Fruit fly (Drosophila melanogaster) whole organism, embryonic: ENCODE measurements around the gene CG17321.
A peak's percentile ranks its signal among the peaks of the same experiment; 100 is the strongest.

ENCODE experiments used
- CG11085 ChIP-seq: fragments of 200-800 bp; sonication (Bioruptor generic); IDR thresholded peaks from 2 replicates; pipeline ENCODE4 v1.3.6; 2022; ENCODE audit warnings: missing biosample characterization, missing genetic modification characterization
- CG11695 ChIP-seq: fragments of 200-800 bp; sonication (Bioruptor generic); IDR thresholded peaks from 3 replicates; pipeline ENCODE4 v1.3.6; 2022; ENCODE audit warnings: missing biosample characterization, missing genetic modification characterization
- CG15011 ChIP-seq: fragments of 200-800 bp; sonication (Bioruptor generic); optimal IDR thresholded peaks from 3 replicates; lab custom pipeline; 2018; ENCODE audit warnings: missing biosample characterization, mild to moderate bottlenecking, missing genetic modification characterization
- CG15601 ChIP-seq: fragments of 200-800 bp; sonication (Bioruptor generic); optimal IDR thresholded peaks from 3 replicates; lab custom pipeline; 2019; ENCODE audit warnings: missing biosample characterization, mild to moderate bottlenecking, missing genetic modification characterization, moderate library complexity
- CG1792 ChIP-seq: fragments of 200-800 bp; sonication (Bioruptor generic); optimal IDR thresholded peaks from 2 replicates; lab custom pipeline; 2016; ENCODE audit warnings: missing biosample characterization, missing genetic modification characterization
- CG2129 ChIP-seq: fragments of 200-800 bp; sonication (Bioruptor generic); IDR thresholded peaks from 2 replicates; pipeline ENCODE4 v1.3.6; 2022; ENCODE audit warnings: missing biosample characterization, missing genetic modification characterization; ENCODE audit not compliant: partially characterized antibody
- CG2202 ChIP-seq: fragments of 200-800 bp; sonication (Bioruptor generic); optimal IDR thresholded peaks from 2 replicates; lab custom pipeline; 2018; ENCODE audit warnings: missing biosample characterization, mild to moderate bottlenecking, missing genetic modification characterization
- CG34376 ChIP-seq: fragments of 200-800 bp; sonication (Bioruptor generic); optimal IDR thresholded peaks from 2 replicates; lab custom pipeline; 2018; ENCODE audit warnings: missing biosample characterization, mild to moderate bottlenecking, missing genetic modification characterization
- CG6683 ChIP-seq: fragments of 200-800 bp; sonication (Bioruptor generic); optimal IDR thresholded peaks from 2 replicates; lab custom pipeline; 2017; ENCODE audit warnings: missing biosample characterization, mild to moderate bottlenecking, missing genetic modification characterization, missing genetic modification reagents
- CG6791 ChIP-seq: fragments of 200-800 bp; sonication (Bioruptor generic); IDR thresholded peaks from 3 replicates; pipeline ENCODE4 v1.3.6; 2022; ENCODE audit warnings: missing biosample characterization, missing genetic modification characterization; ENCODE audit not compliant: partially characterized antibody
- CG6854 ChIP-seq: fragments of 200-800 bp; sonication (Bioruptor generic); optimal IDR thresholded peaks from 3 replicates; lab custom pipeline; 2017; ENCODE audit warnings: missing biosample characterization, mild to moderate bottlenecking, missing genetic modification characterization
- CG7271 ChIP-seq: fragments of 200-800 bp; sonication (Bioruptor generic); optimal IDR thresholded peaks from 2 replicates; lab custom pipeline; 2018; ENCODE audit warnings: missing biosample characterization, mild to moderate bottlenecking, missing genetic modification characterization, moderate library complexity
- CG8388 ChIP-seq: fragments of 200-800 bp; sonication (Bioruptor generic); optimal IDR thresholded peaks from 2 replicates; lab custom pipeline; 2019; ENCODE audit warnings: missing biosample characterization, mild to moderate bottlenecking, missing genetic modification characterization, moderate library complexity
- CG9215 ChIP-seq: fragments of 200-800 bp; sonication (Bioruptor generic); IDR thresholded peaks from 2 replicates; pipeline ENCODE4 v1.3.6; 2022; ENCODE audit warnings: missing biosample characterization, missing genetic modification characterization
- CG9609 ChIP-seq: fragments of 200-800 bp; sonication (Bioruptor generic); optimal IDR thresholded peaks from 3 replicates; lab custom pipeline; 2016; ENCODE audit warnings: missing biosample characterization, missing genetic modification characterization
- CHES-1-like ChIP-seq: fragments of 200-800 bp; sonication (Bioruptor generic); optimal IDR thresholded peaks from 2 replicates; lab custom pipeline; 2016; ENCODE audit warnings: missing biosample characterization, missing genetic modification characterization
- Dek ChIP-seq: fragments of 200-800 bp; sonication (Bioruptor generic); optimal IDR thresholded peaks from 3 replicates; lab custom pipeline; 2019; ENCODE audit warnings: missing biosample characterization, mild to moderate bottlenecking, missing genetic modification characterization, moderate library complexity
- Doc3 ChIP-seq: fragments of 200-800 bp; sonication (Bioruptor generic); IDR thresholded peaks from 3 replicates; pipeline ENCODE4 v1.3.6; 2022; ENCODE audit warnings: missing biosample characterization, missing genetic modification characterization; ENCODE audit not compliant: partially characterized antibody
- ERR ChIP-seq: fragments of 200-800 bp; sonication (Bioruptor generic); optimal IDR thresholded peaks from 2 replicates; lab custom pipeline; 2016; ENCODE audit warnings: missing biosample characterization, missing genetic modification characterization
- Hey ChIP-seq: fragments of 200-800 bp; sonication (Bioruptor generic); optimal IDR thresholded peaks from 3 replicates; lab custom pipeline; 2018; ENCODE audit warnings: missing biosample characterization, mild to moderate bottlenecking, missing genetic modification characterization
- Lpt ChIP-seq: fragments of >200 bp; optimal IDR thresholded peaks from 2 replicates; lab custom pipeline; 2018; ENCODE audit warnings: missing biosample characterization, missing genetic modification characterization
- Meics ChIP-seq: fragments of 200-800 bp; sonication (Bioruptor generic); optimal IDR thresholded peaks from 2 replicates; lab custom pipeline; 2017; ENCODE audit warnings: missing biosample characterization, mild to moderate bottlenecking, missing genetic modification characterization
- NC2α ChIP-seq: fragments of 200-800 bp; sonication (Bioruptor generic); optimal IDR thresholded peaks from 2 replicates; lab custom pipeline; 2016; ENCODE audit warnings: missing biosample characterization, missing genetic modification characterization
- NFAT ChIP-seq: fragments of 200-800 bp; sonication (Bioruptor generic); IDR thresholded peaks from 2 replicates; pipeline ENCODE4 v1.3.6; 2022; ENCODE audit warnings: missing biosample characterization, missing genetic modification characterization
- NK7.1 ChIP-seq: fragments of 200-800 bp; sonication (Bioruptor generic); optimal IDR thresholded peaks from 3 replicates; lab custom pipeline; 2016; ENCODE audit warnings: missing biosample characterization, missing genetic modification characterization
- Nf-YA ChIP-seq: fragments of 200-800 bp; sonication (Bioruptor generic); IDR thresholded peaks from 2 replicates; pipeline ENCODE4 v1.3.6; 2022; ENCODE audit warnings: missing biosample characterization, missing genetic modification characterization
- Nf-YB ChIP-seq: fragments of 200-800 bp; sonication (Bioruptor generic); optimal IDR thresholded peaks from 3 replicates; lab custom pipeline; 2019; ENCODE audit warnings: missing biosample characterization, mild to moderate bottlenecking, missing genetic modification characterization, moderate library complexity
- Optix ChIP-seq: fragments of 200-800 bp; sonication (Bioruptor generic); IDR thresholded peaks from 3 replicates; pipeline ENCODE4 v1.3.6; 2022; ENCODE audit warnings: missing biosample characterization, missing genetic modification characterization
- Ravus ChIP-seq: fragments of 200-800 bp; sonication (Bioruptor generic); IDR thresholded peaks from 2 replicates; pipeline ENCODE4 v1.3.6; 2022; ENCODE audit warnings: missing biosample characterization, missing genetic modification characterization
- Rx ChIP-seq: fragments of 200-800 bp; sonication (Bioruptor generic); IDR thresholded peaks from 2 replicates; pipeline ENCODE4 v1.3.6; 2022; ENCODE audit warnings: missing biosample characterization, missing genetic modification characterization
- Trl ChIP-seq, 3 experiments: fragments of >200 bp in 2 of 3; fragments of 200-800 bp in 1 of 3; sonication (Bioruptor generic) in 1 of 3; optimal IDR thresholded peaks; 2 replicates in 1 of 3; 3 replicates in 2 of 3; lab custom pipeline; 2016 to 2017; ENCODE audit warnings: missing biosample characterization in 1 of 3, missing genetic modification characterization in 1 of 3
- YL-1 ChIP-seq: fragments of 200-800 bp; sonication (Bioruptor generic); optimal IDR thresholded peaks from 3 replicates; lab custom pipeline; 2017; ENCODE audit warnings: missing biosample characterization, mild to moderate bottlenecking, missing genetic modification characterization
- bsh ChIP-seq, 2 experiments: fragments of 200-800 bp; sonication (Bioruptor generic); optimal IDR thresholded peaks; 2 replicates each; lab custom pipeline; 2017 to 2018; ENCODE audit warnings: mild to moderate bottlenecking in 2 of 2, missing biosample characterization in 2 of 2, missing genetic modification characterization in 2 of 2, moderate library complexity in 1 of 2
- cas ChIP-seq: fragments of 200-800 bp; sonication (Bioruptor generic); IDR thresholded peaks from 2 replicates; pipeline ENCODE4 v1.3.6; 2022; ENCODE audit warnings: missing biosample characterization, missing genetic modification characterization
- cato ChIP-seq: fragments of 200-800 bp; sonication (Bioruptor generic); optimal IDR thresholded peaks from 2 replicates; lab custom pipeline; 2016; ENCODE audit warnings: missing biosample characterization, missing genetic modification characterization, borderline replicate concordance
- ci ChIP-seq: fragments of 200-800 bp; sonication (Bioruptor generic); IDR thresholded peaks from 3 replicates; pipeline ENCODE4 v1.3.6; 2022; ENCODE audit warnings: missing biosample characterization, missing genetic modification characterization
- fd96Cb ChIP-seq: fragments of 200-800 bp; sonication (Bioruptor generic); optimal IDR thresholded peaks from 2 replicates; lab custom pipeline; 2018; ENCODE audit warnings: missing biosample characterization, mild to moderate bottlenecking, missing genetic modification characterization, moderate library complexity
- ham ChIP-seq: fragments of 200-800 bp; sonication (Bioruptor generic); IDR thresholded peaks from 2 replicates; pipeline ENCODE4 v1.3.6; 2022; ENCODE audit warnings: missing biosample characterization, missing genetic modification characterization
- her ChIP-seq: fragments of 200-800 bp; sonication (Bioruptor generic); optimal IDR thresholded peaks from 2 replicates; lab custom pipeline; 2016; ENCODE audit warnings: missing biosample characterization, missing genetic modification characterization
- klu ChIP-seq: fragments of 200-800 bp; sonication (Bioruptor generic); IDR thresholded peaks from 2 replicates; pipeline ENCODE4 v1.3.6; 2022; ENCODE audit warnings: missing biosample characterization, missing genetic modification characterization
- nau ChIP-seq: fragments of 200-800 bp; sonication (Bioruptor generic); optimal IDR thresholded peaks from 3 replicates; lab custom pipeline; 2017; ENCODE audit warnings: missing biosample characterization, mild to moderate bottlenecking, missing genetic modification characterization, missing genetic modification reagents
- nom ChIP-seq: fragments of 200-800 bp; sonication (Bioruptor generic); optimal IDR thresholded peaks from 2 replicates; lab custom pipeline; 2017; ENCODE audit warnings: missing biosample characterization, missing genetic modification characterization, mild to moderate bottlenecking, moderate library complexity, missing genetic modification reagents
- pho ChIP-seq: fragments of 200-800 bp; sonication (Bioruptor generic); optimal IDR thresholded peaks from 2 replicates; lab custom pipeline; 2016; ENCODE audit warnings: missing biosample characterization, missing genetic modification characterization
- psq ChIP-seq: fragments of 200-800 bp; sonication (Bioruptor generic); optimal IDR thresholded peaks from 2 replicates; lab custom pipeline; 2017; ENCODE audit warnings: missing biosample characterization, missing genetic modification characterization
- ro ChIP-seq: fragments of 200-800 bp; sonication (Bioruptor generic); IDR thresholded peaks from 2 replicates; pipeline ENCODE4 v1.3.6; 2022; ENCODE audit warnings: missing biosample characterization, missing genetic modification characterization
- row ChIP-seq: fragments of 200-800 bp; sonication (Bioruptor generic); IDR thresholded peaks from 3 replicates; pipeline ENCODE4 v1.3.6; 2022; ENCODE audit warnings: missing biosample characterization, missing genetic modification characterization
- sima ChIP-seq: fragments of 200-800 bp; sonication (Bioruptor generic); optimal IDR thresholded peaks from 2 replicates; lab custom pipeline; 2016; ENCODE audit warnings: missing biosample characterization, missing genetic modification characterization
- sna ChIP-seq: fragments of 200-800 bp; sonication (Bioruptor generic); IDR thresholded peaks from 2 replicates; pipeline ENCODE4 v1.3.6; 2022; ENCODE audit warnings: missing biosample characterization, missing genetic modification characterization; ENCODE audit not compliant: partially characterized antibody
- ssp ChIP-seq: fragments of 200-800 bp; sonication (Bioruptor generic); IDR thresholded peaks from 2 replicates; pipeline ENCODE4 v1.3.6; 2022; ENCODE audit warnings: missing biosample characterization, missing genetic modification characterization
- zen ChIP-seq: fragments of 200-800 bp; sonication (Bioruptor generic); optimal IDR thresholded peaks from 3 replicates; lab custom pipeline; 2018; ENCODE audit warnings: missing biosample characterization, mild to moderate bottlenecking, missing genetic modification characterization, moderate library complexity
- zfh1 ChIP-seq: fragments of 200-800 bp; sonication (Bioruptor generic); IDR thresholded peaks from 3 replicates; pipeline ENCODE4 v1.3.6; 2022; ENCODE audit warnings: missing biosample characterization, missing genetic modification characterization

Gene CG17321

dm6 chr2L:18899862-18900261 lies 54.9 kb downstream of the CG17321 start (continued):
- no peak for TF ChIP-seq Ravus (GFP tag; lab: Robert Waterston, UW)
- no peak for TF ChIP-seq nom (GFP tag; lab: Kevin White, UChicago)
- peak; percentile 68 for TF ChIP-seq row (GFP tag; lab: Robert Waterston, UW)
- no peak for TF ChIP-seq cas
- no peak for TF ChIP-seq NC2α (GFP tag; lab: Kevin White, UChicago)
- TF ChIP-seq ci: peak; percentile 63; the same call in 1 of the 3 replicates
- TF ChIP-seq Rx: no peak; the same call in 1 of the 2 replicates
- no peak for TF ChIP-seq ERR (GFP tag; lab: Kevin White, UChicago)
- no peak for TF ChIP-seq CHES-1-like
- TF ChIP-seq zen (tag; lab: Kevin White, UChicago): peak; percentile 44
- no peak for TF ChIP-seq CG9215 (GFP tag; lab: Robert Waterston, UW)
- TF ChIP-seq ssp (GFP tag; lab: Robert Waterston, UW): no peak
- no peak for TF ChIP-seq CG2129
- no peak for TF ChIP-seq CG15011
- TF ChIP-seq CG6683 (GFP tag; lab: Kevin White, UChicago): no peak
- TF ChIP-seq CG9609 (GFP tag; lab: Kevin White, UChicago): peak; percentile 12
- TF ChIP-seq sima: no peak
- no peak for TF ChIP-seq CG34376 (GFP tag; lab: Kevin White, UChicago)
- TF ChIP-seq ham (GFP tag; lab: Robert Waterston, UW): no peak
- TF ChIP-seq CG1792: no peak
- no peak for TF ChIP-seq her (GFP tag; lab: Kevin White, UChicago)
- peak; percentile 72 for TF ChIP-seq fd96Cb
- TF ChIP-seq CG6854: no peak
- no peak for TF ChIP-seq Meics (GFP tag; lab: Kevin White, UChicago)
- peak; percentile 13 for TF ChIP-seq CG7271
- TF ChIP-seq nau (GFP tag; lab: Kevin White, UChicago): no peak
- TF ChIP-seq Optix: 0 out of 3 replicates have a peak, but pooled peaks have one; percentile 20
- no peak for TF ChIP-seq Lpt (GFP tag; lab: Kevin White, UChicago)
- peak; percentile 61; the same call in 2 of the 3 replicates for TF ChIP-seq zfh1 (GFP tag; lab: Robert Waterston, UW)
- TF ChIP-seq pho (GFP tag; lab: Kevin White, UChicago): no peak
- TF ChIP-seq CG15601 (tag; lab: Kevin White, UChicago): peak; percentile 53
- TF ChIP-seq CG11085 (GFP tag; lab: Robert Waterston, UW): no peak
- no peak for TF ChIP-seq sna (GFP tag; lab: Robert Waterston, UW)
- TF ChIP-seq NK7.1 (GFP tag; lab: Kevin White, UChicago): no peak
- TF ChIP-seq Dek: no peak
- TF ChIP-seq CG8388 (GFP tag; lab: Kevin White, UChicago): peak; percentile 44
- no peak for TF ChIP-seq YL-1 (GFP tag; lab: Kevin White, UChicago)
- TF ChIP-seq Nf-YB (GFP tag; lab: Kevin White, UChicago): no peak
- TF ChIP-seq klu (GFP tag; lab: Robert Waterston, UW): no peak
- TF ChIP-seq CG11695 (GFP tag; lab: Robert Waterston, UW): no peak
- TF ChIP-seq Trl (optimal IDR thresholded peaks at IDR 0.05; lab: Kevin White, UChicago): no peak
- peak; percentile 40 for TF ChIP-seq Trl (GFP tag; optimal IDR thresholded peaks at IDR 0.05; lab: Kevin White, UChicago)
- TF ChIP-seq CG6791 (GFP tag; lab: Robert Waterston, UW): no peak
- TF ChIP-seq bsh (GFP tag; optimal IDR thresholded peaks at IDR 0.05; lab: Kevin White, UChicago): peak in 1 of 2 experiments; percentile 84
- TF ChIP-seq Doc3: no peak
- TF ChIP-seq CG2202: peak; percentile 49
- TF ChIP-seq cato (GFP tag; lab: Kevin White, UChicago): peak; percentile 41
- TF ChIP-seq psq (GFP tag; lab: Kevin White, UChicago): no peak
- no peak for TF ChIP-seq ro (GFP tag; lab: Robert Waterston, UW)
- no peak for TF ChIP-seq Nf-YA (GFP tag; lab: Robert Waterston, UW)
- TF ChIP-seq Hey (tag; lab: Kevin White, UChicago): no peak
- TF ChIP-seq NFAT (GFP tag; lab: Robert Waterston, UW): 0 out of 2 replicates have a peak, but pooled peaks have one; percentile 6
